Worm (Caenorhabditis elegans) whole organism, L1 larva: ENCODE measurements around the gene Y32G9B.1.

ENCODE experiments used
- ceh-90 ChIP-seq: sonication (generic microtip); optimal IDR thresholded peaks from 2 replicates; lab custom pipeline; 2016; ENCODE audit warnings: missing genetic modification characterization, missing compliant biosample characterization
- ces-1 ChIP-seq: fragments of 150-350 bp; optimal IDR thresholded peaks from 2 replicates; lab custom pipeline; 2014; ENCODE audit warnings: missing biosample characterization, missing genetic modification reagents, missing genetic modification characterization
- lin-15B ChIP-seq: fragments of 150-350 bp; sonication (generic microtip); optimal IDR thresholded peaks from 3 replicates; lab custom pipeline; 2014; ENCODE audit warnings: missing biosample characterization, missing genetic modification characterization
- lin-39 ChIP-seq: fragments of 150-350 bp; optimal IDR thresholded peaks from 2 replicates; lab custom pipeline; 2014; ENCODE audit warnings: missing biosample characterization, missing genetic modification reagents, missing genetic modification characterization
- lsy-2 ChIP-seq, 2 experiments: fragments of 150-350 bp; optimal IDR thresholded peaks; 2 replicates each; lab custom pipeline; 2014; ENCODE audit warnings: missing biosample characterization in 2 of 2, missing genetic modification characterization in 2 of 2
- pqm-1 ChIP-seq: sonication (generic microtip); optimal IDR thresholded peaks from 3 replicates; lab custom pipeline; 2017; ENCODE audit warnings: missing biosample characterization, missing genetic modification characterization
- sptf-1 ChIP-seq: fragments of 150-350 bp; optimal IDR thresholded peaks from 2 replicates; lab custom pipeline; 2014; ENCODE audit warnings: missing biosample characterization, missing genetic modification characterization
- unc-130 ChIP-seq: fragments of 150-350 bp; optimal IDR thresholded peaks from 2 replicates; lab custom pipeline; 2017; ENCODE audit warnings: missing biosample characterization, missing genetic modification characterization, inconsistent platforms
- vab-15 ChIP-seq: sonication (generic microtip); optimal IDR thresholded peaks from 2 replicates; lab custom pipeline; 2017; ENCODE audit warnings: missing genotype, mild to moderate bottlenecking, missing genetic modification characterization, missing compliant biosample characterization
- ztf-11 ChIP-seq, 2 experiments: sonication (generic microtip); optimal IDR thresholded peaks; 2 replicates each; lab custom pipeline; 2016 to 2017; ENCODE audit warnings: missing genetic modification characterization in 2 of 2, missing biosample characterization in 1 of 2, missing compliant biosample characterization in 1 of 2

- TF ChIP-seq ceh-90 = no peak
- TF ChIP-seq ces-1 (GFP tag; lab: Kevin White, UChicago) = no peak
- TF ChIP-seq lsy-2 (tag; optimal IDR thresholded peaks at IDR 0.05; lab: Kevin White, UChicago) = no peak
- no peak for TF ChIP-seq unc-130 (tag; lab: Kevin White, UChicago)
- no peak for TF ChIP-seq sptf-1 (tag; lab: Kevin White, UChicago)
- TF ChIP-seq vab-15 (tag; lab: Kevin White, UChicago) = no peak
- TF ChIP-seq ztf-11 (tag; optimal IDR thresholded peaks at IDR 0.05; lab: Kevin White, UChicago) = no peak
- no peak for TF ChIP-seq lin-39
- no peak for TF ChIP-seq pqm-1 (tag; lab: Kevin White, UChicago)
- TF ChIP-seq lin-15B (tag; lab: Kevin White, UChicago) = no peak
These were observed 18.7 kb upstream of the Y32G9B.1 start for ce11 chrV:1848590-1848989.
